Fruit fly (Drosophila melanogaster): ENCODE results near the gene qin.

Gene qin

dm6 chr3R:18670441-18671111 lies 79.7 kb downstream of the qin start (continued):
- TF ChIP-seq CG18476 (GFP tag; optimal IDR thresholded peaks at IDR 0.05) (no peak), CG10654 (GFP tag; optimal IDR thresholded peaks at IDR 0.05) (no peak), Oli (tag; optimal IDR thresholded peaks at IDR 0.05) (peak; percentile 63), CG7839 (tag; optimal IDR thresholded peaks at IDR 0.05) (peak; percentile 91), dmrt11E (tag; optimal IDR thresholded peaks at IDR 0.05) (peak; percentile 62), CG14965 (GFP tag; optimal IDR thresholded peaks at IDR 0.05; ENCODE audit: borderline replicate concordance) (no peak), jing (GFP tag; optimal IDR thresholded peaks at IDR 0.05) (no peak), hbn (GFP tag; IDR thresholded peaks at IDR 0.05; ENCODE audit: partially characterized antibody) (no peak), Six4 (GFP tag; optimal IDR thresholded peaks at IDR 0.05) (peak; percentile 0), Meics (GFP tag; optimal IDR thresholded peaks at IDR 0.05) (peak; percentile 41), al (GFP tag; IDR thresholded peaks at IDR 0.05) (no peak), HmgD (GFP tag; optimal IDR thresholded peaks at IDR 0.05) (no peak), ci (GFP tag; IDR thresholded peaks at IDR 0.05) (no peak; the same call in 2 of the 3 replicates), CG11398 (GFP tag; optimal IDR thresholded peaks at IDR 0.05) (no peak), slbo (GFP tag; IDR thresholded peaks at IDR 0.05) (no peak), Camta (GFP tag; optimal IDR thresholded peaks at IDR 0.05) (no peak), esg (GFP tag; conservative IDR thresholded peaks at IDR 0.05) (0 out of 2 replicates have a peak, but pooled peaks have one; percentile 20), scrt (GFP tag; optimal IDR thresholded peaks at IDR 0.05) (no peak), CG7987 (GFP tag; optimal IDR thresholded peaks at IDR 0.05) (no peak), CG17361 (GFP tag; IDR thresholded peaks at IDR 0.05) (peak; percentile 60; the same call in 2 of the 3 replicates), cato (GFP tag; optimal IDR thresholded peaks at IDR 0.05; ENCODE audit: borderline replicate concordance) (no peak), CG33557 (GFP tag; optimal IDR thresholded peaks at IDR 0.05) (peak; percentile 14), C15 (GFP tag; IDR thresholded peaks at IDR 0.05) (no peak), emc (GFP tag; optimal IDR thresholded peaks at IDR 0.05) (no peak), Nf-YA (GFP tag; IDR thresholded peaks at IDR 0.05) (no peak), ATbp (GFP tag; optimal IDR thresholded peaks at IDR 0.05) (peak; percentile 53), CG2120 (GFP tag; optimal IDR thresholded peaks at IDR 0.05) (peak; percentile 2), Dad (GFP tag; optimal IDR thresholded peaks at IDR 0.05) (no peak), Xbp1 (GFP tag; optimal IDR thresholded peaks at IDR 0.05) (peak; percentile 27), lilli (GFP tag; optimal IDR thresholded peaks at IDR 0.05) (no peak), CG2202 (tag; optimal IDR thresholded peaks at IDR 0.05) (no peak), ac (GFP tag; optimal IDR thresholded peaks at IDR 0.05) (no peak), CG3163 (GFP tag; optimal IDR thresholded peaks at IDR 0.05) (no peak), lbe (GFP tag; optimal IDR thresholded peaks at IDR 0.05) (no peak), CG2129 (GFP tag; IDR thresholded peaks at IDR 0.05; ENCODE audit: partially characterized antibody) (no peak), disco-r (GFP tag; optimal IDR thresholded peaks at IDR 0.05) (no peak), az2 (GFP tag; optimal IDR thresholded peaks at IDR 0.05) (peak; percentile 36), Elba2 (GFP tag; optimal IDR thresholded peaks at IDR 0.05) (no peak), dati (GFP tag; IDR thresholded peaks at IDR 0.05) (no peak), CG11695 (GFP tag; IDR thresholded peaks at IDR 0.05) (no peak; the same call in 2 of the 3 replicates), gce (GFP tag; IDR thresholded peaks at IDR 0.05) (no peak), CG1647 (GFP tag; optimal IDR thresholded peaks at IDR 0.05) (no peak), GATAe (GFP tag; conservative IDR thresholded peaks at IDR 0.05) (peak; percentile 82), CG10979 (tag; optimal IDR thresholded peaks at IDR 0.05) (peak; percentile 34), Eip74EF (GFP tag; optimal IDR thresholded peaks at IDR 0.05) (peak in 1 of 2 experiments; percentile 84), kah (GFP tag; optimal IDR thresholded peaks at IDR 0.05) (no peak), crol (GFP tag; IDR thresholded peaks at IDR 0.05) (peak; percentile 82), Rx (GFP tag; IDR thresholded peaks at IDR 0.05) (no peak), Hr3 (GFP tag; optimal IDR thresholded peaks at IDR 0.05) (peak; percentile 36), CG17568 (GFP tag; optimal IDR thresholded peaks at IDR 0.05) (no peak)

Data from whole organism, embryonic.